Worm (Caenorhabditis elegans) whole organism, late embryonic: Measurements from ENCODE around the gene C34C12.6.

Experiments used
- C08G9.2 ChIP-seq: sonication (generic microtip); optimal IDR thresholded peaks from 2 replicates; lab custom pipeline; 2016; ENCODE audit warnings: mild to moderate bottlenecking, missing genetic modification characterization, moderate library complexity, missing compliant biosample characterization
- ama-1 ChIP-seq: fragments of 150-350 bp; optimal IDR thresholded peaks from 2 replicates; lab custom pipeline; 2014
- ceh-34 ChIP-seq: sonication (generic microtip); optimal IDR thresholded peaks from 2 replicates; lab custom pipeline; 2016; ENCODE audit warnings: mild to moderate bottlenecking, missing genetic modification characterization, missing compliant biosample characterization
- fkh-10 ChIP-seq: fragments of 150-350 bp; optimal IDR thresholded peaks from 2 replicates; lab custom pipeline; 2014; ENCODE audit warnings: missing biosample characterization, missing genetic modification reagents, missing genetic modification characterization
- hlh-30 ChIP-seq: sonication (generic microtip); optimal IDR thresholded peaks from 2 replicates; lab custom pipeline; 2017; ENCODE audit warnings: antibody characterized with exemption, missing genetic modification characterization, missing compliant biosample characterization; ENCODE audit not compliant: insufficient read depth
- lin-11 ChIP-seq: fragments of 200-800 bp; sonication (Bioruptor generic); optimal IDR thresholded peaks from 2 replicates; lab custom pipeline; 2018; ENCODE audit warnings: mild to moderate bottlenecking, missing genetic modification characterization, missing compliant biosample characterization
- nhr-11 ChIP-seq: fragments of 150-350 bp; optimal IDR thresholded peaks from 2 replicates; lab custom pipeline; 2014; ENCODE audit warnings: missing biosample characterization, missing genetic modification characterization
- pax-1 ChIP-seq: fragments of 150-350 bp; optimal IDR thresholded peaks from 2 replicates; lab custom pipeline; 2014; ENCODE audit warnings: missing biosample characterization, missing genetic modification characterization
- tbx-7 ChIP-seq: sonication (generic microtip); optimal IDR thresholded peaks from 2 replicates; lab custom pipeline; 2016; ENCODE audit warnings: missing genotype, missing genetic modification characterization, missing compliant biosample characterization
- ttx-3 ChIP-seq: sonication (generic microtip); optimal IDR thresholded peaks from 2 replicates; lab custom pipeline; 2016; ENCODE audit warnings: missing genetic modification reagents, missing genetic modification characterization, missing compliant biosample characterization
- unc-86 ChIP-seq: sonication (generic microtip); optimal IDR thresholded peaks from 2 replicates; lab custom pipeline; 2016; ENCODE audit warnings: missing genetic modification characterization, missing compliant biosample characterization

DNA sequence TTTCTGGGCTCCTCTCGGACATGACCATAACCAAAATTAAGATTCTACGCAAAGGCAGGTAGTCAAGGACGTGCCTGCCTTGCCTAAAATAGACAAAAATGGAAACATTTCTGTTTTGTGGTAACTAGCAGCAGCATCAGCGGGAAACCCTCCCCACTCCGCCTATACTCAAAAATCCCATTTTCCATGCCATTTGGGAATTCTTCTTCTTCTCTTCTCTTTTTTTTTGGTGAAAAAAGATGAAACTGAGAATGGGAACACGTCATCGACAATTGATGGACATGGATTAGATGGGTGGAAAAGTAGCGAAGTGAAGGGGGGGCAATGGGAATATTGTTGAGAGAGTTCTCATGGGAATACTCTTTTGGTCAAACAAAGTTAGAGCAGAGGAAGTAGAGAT lies 45.3 kb upstream of the C34C12.6 start:
- TF ChIP-seq ceh-34 (tag; lab: Kevin White, UChicago): no peak
- no peak for TF ChIP-seq tbx-7 (tag; lab: Kevin White, UChicago)
- TF ChIP-seq unc-86: no peak
- no peak for TF ChIP-seq nhr-11 (tag; lab: Kevin White, UChicago)
- TF ChIP-seq ttx-3 (tag; lab: Kevin White, UChicago): no peak
- TF ChIP-seq ama-1 (lab: Kevin White, UChicago): no peak
- TF ChIP-seq lin-11 (tag; lab: Kevin White, UChicago): no peak
- no peak for TF ChIP-seq hlh-30
- no peak for TF ChIP-seq fkh-10 (GFP tag; lab: Kevin White, UChicago)
- TF ChIP-seq C08G9.2 (tag; lab: Kevin White, UChicago): no peak
- TF ChIP-seq pax-1 (tag; lab: Kevin White, UChicago): no peak
